Worm (Caenorhabditis elegans) whole organism, L3 larva: ENCODE results near the gene sup-26.

ENCODE experiments used
- ZK546.5 ChIP-seq: sonication (generic microtip); optimal IDR thresholded peaks from 2 replicates; lab custom pipeline; 2017; ENCODE audit warnings: missing biosample characterization, missing genetic modification characterization
- aly-2 ChIP-seq: fragments of 150-350 bp; optimal IDR thresholded peaks from 2 replicates; lab custom pipeline; 2014; ENCODE audit warnings: missing biosample characterization, missing genetic modification characterization
- ama-1 ChIP-seq: fragments of 150-350 bp; optimal IDR thresholded peaks from 2 replicates; lab custom pipeline; 2018
- mdl-1 ChIP-seq: fragments of 150-350 bp; optimal IDR thresholded peaks from 2 replicates; lab custom pipeline; 2014; ENCODE audit warnings: missing biosample characterization, missing genetic modification characterization
- nhr-12 ChIP-seq: fragments of 150-350 bp; optimal IDR thresholded peaks from 2 replicates; lab custom pipeline; 2014; ENCODE audit warnings: missing biosample characterization, missing genetic modification characterization
- nhr-43 ChIP-seq: sonication (generic microtip); optimal IDR thresholded peaks from 2 replicates; lab custom pipeline; 2016; ENCODE audit warnings: mild to moderate bottlenecking, missing genetic modification characterization, missing compliant biosample characterization; ENCODE audit not compliant: poor library complexity, severe bottlenecking
- nhr-76 ChIP-seq: fragments of 150-350 bp; sonication (generic microtip); optimal IDR thresholded peaks from 5 replicates; lab custom pipeline; 2014; ENCODE audit warnings: missing biosample characterization, missing genetic modification characterization
- pha-4 ChIP-seq: fragments of 150-350 bp; optimal IDR thresholded peaks from 2 replicates; lab custom pipeline; 2014; ENCODE audit warnings: missing biosample characterization, missing genetic modification reagents, missing genetic modification characterization
- sea-2 ChIP-seq: fragments of 150-350 bp; sonication (generic microtip); optimal IDR thresholded peaks from 4 replicates; lab custom pipeline; 2014; ENCODE audit warnings: missing biosample characterization, missing genetic modification reagents, missing genetic modification characterization
- unc-62 ChIP-seq: fragments of 150-350 bp; sonication (generic microtip); optimal IDR thresholded peaks from 4 replicates; lab custom pipeline; 2014; ENCODE audit warnings: missing biosample characterization, missing genetic modification reagents, missing genetic modification characterization
- ztf-11 ChIP-seq: fragments of 150-350 bp; optimal IDR thresholded peaks from 2 replicates; lab custom pipeline; 2014; ENCODE audit warnings: missing biosample characterization, missing genetic modification characterization
- ztf-4 ChIP-seq: fragments of 150-350 bp; optimal IDR thresholded peaks from 2 replicates; lab custom pipeline; 2014; ENCODE audit warnings: missing biosample characterization, missing genetic modification characterization

DNA sequence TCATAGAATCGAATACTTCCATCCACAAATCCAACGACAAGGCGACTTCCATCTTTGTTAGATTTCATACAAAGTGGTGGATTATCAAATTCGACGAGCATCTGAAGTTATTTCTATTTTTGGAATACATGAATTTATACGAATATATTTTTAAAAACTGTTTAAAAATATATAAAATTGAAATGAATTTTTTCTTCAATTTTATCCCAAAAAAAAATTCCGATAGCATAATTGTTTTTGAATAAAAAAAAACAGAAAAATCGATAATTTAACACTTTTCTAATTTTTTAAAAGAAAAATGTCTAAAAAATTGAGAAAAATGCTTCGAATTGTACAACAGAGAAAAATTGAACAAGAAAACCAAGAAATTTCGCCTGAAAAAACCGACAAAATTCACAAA, 32.5 kb downstream of the sup-26 start, which contains the start of gene Y44F5A.1:
- TF ChIP-seq ZK546.5 (tag; lab: Kevin White, UChicago): no peak
- TF ChIP-seq pha-4 (tag; lab: Kevin White, UChicago): no peak
- TF ChIP-seq ama-1: no peak
- no peak for TF ChIP-seq nhr-76
- no peak for TF ChIP-seq aly-2 (tag; lab: Kevin White, UChicago)
- no peak for TF ChIP-seq mdl-1 (tag; lab: Kevin White, UChicago)
- no peak for TF ChIP-seq unc-62
- TF ChIP-seq nhr-12 (tag; lab: Kevin White, UChicago): no peak
- TF ChIP-seq sea-2 (GFP tag; lab: Kevin White, UChicago): no peak
- no peak for TF ChIP-seq nhr-43 (tag; lab: Kevin White, UChicago)
- no peak for TF ChIP-seq ztf-11 (tag; lab: Kevin White, UChicago)
- TF ChIP-seq ztf-4 (tag; lab: Kevin White, UChicago): no peak
